Worm (Caenorhabditis elegans) whole organism, young adult: ENCODE results near the gene T02H6.7.
A peak's percentile ranks its signal among the peaks of the same experiment; 100 is the strongest.
"Not testable (repeated sequence)": the region's sequence is repeated elsewhere in the genome, so short reads cannot be mapped to it uniquely, and the experiment has no call there.

Experiments used
- C06A6.2 ChIP-seq: fragments of 200-800 bp; sonication (Bioruptor generic); conservative IDR thresholded peaks from 2 replicates; pipeline ENCODE4 v1.3.6; 2022; ENCODE audit warnings: missing genetic modification characterization, missing compliant biosample characterization
- F37B4.10 ChIP-seq: fragments of 200-800 bp; sonication (Bioruptor generic); IDR thresholded peaks from 2 replicates; pipeline ENCODE4 v1.3.6; 2022; ENCODE audit warnings: missing genetic modification characterization, missing compliant biosample characterization
- Y79H2A.3 ChIP-seq: fragments of 200-800 bp; sonication (Bioruptor generic); conservative IDR thresholded peaks from 2 replicates; pipeline ENCODE4 v1.3.6; 2022; ENCODE audit warnings: missing genetic modification reagents, missing genetic modification characterization, missing compliant biosample characterization
- ama-1 ChIP-seq, 3 experiments: fragments of 150-350 bp in 1 of 3; sonication (generic microtip) in 2 of 3; optimal IDR thresholded peaks; 2 replicates each; lab custom pipeline; 2014 to 2018; ENCODE audit warnings: missing biosample characterization in 2 of 3, missing genetic modification characterization in 2 of 3, missing genetic modification reagents in 2 of 3
- atf-7 ChIP-seq: sonication (generic microtip); optimal IDR thresholded peaks from 2 replicates; lab custom pipeline; 2017; ENCODE audit warnings: mild to moderate bottlenecking, missing genetic modification characterization, missing compliant biosample characterization
- ceh-27 ChIP-seq: fragments of 200-800 bp; sonication (Bioruptor generic); optimal IDR thresholded peaks from 2 replicates; lab custom pipeline; 2018; ENCODE audit warnings: mild to moderate bottlenecking, missing genetic modification characterization, moderate library complexity, missing compliant biosample characterization
- ceh-91 ChIP-seq: fragments of 200-800 bp; sonication (Bioruptor generic); IDR thresholded peaks from 2 replicates; pipeline ENCODE4 v1.3.6; 2022; ENCODE audit warnings: missing genetic modification reagents, missing genetic modification characterization, missing compliant biosample characterization
- lin-35 ChIP-seq, 3 experiments: fragments of 150-350 bp in 2 of 3; sonication (generic microtip) in 1 of 3; optimal IDR thresholded peaks; 2 replicates each; lab custom pipeline; 2014 to 2018; ENCODE audit warnings: missing biosample characterization in 3 of 3, missing genetic modification characterization in 3 of 3, missing genetic modification reagents in 3 of 3
- mes-4 ChIP-seq: sonication (generic microtip); optimal IDR thresholded peaks from 2 replicates; lab custom pipeline; 2016; ENCODE audit warnings: missing genotype, missing genetic modification characterization, missing compliant biosample characterization
- nfyb-1 ChIP-seq: fragments of 200-800 bp; sonication (Bioruptor generic); IDR thresholded peaks from 2 replicates; pipeline ENCODE4 v1.3.6; 2022; ENCODE audit warnings: missing genetic modification reagents, missing genetic modification characterization, missing compliant biosample characterization
- unc-130 ChIP-seq: sonication (generic microtip); optimal IDR thresholded peaks from 2 replicates; lab custom pipeline; 2016; ENCODE audit warnings: missing genetic modification reagents, missing genetic modification characterization, missing compliant biosample characterization
- ztf-18 ChIP-seq: sonication (generic microtip); optimal IDR thresholded peaks from 2 replicates; lab custom pipeline; 2016; ENCODE audit warnings: missing genotype, mild to moderate bottlenecking, missing genetic modification characterization, missing compliant biosample characterization

ce11 chrII:698453-698852 lies 16.0 kb downstream of the T02H6.7 start:
- TF ChIP-seq ceh-91 (GFP tag; lab: Robert Waterston, UW) (peak; percentile 44), F37B4.10 (GFP tag; lab: Robert Waterston, UW) (0 out of 2 replicates have a peak, but pooled peaks have one; percentile 44)
- TF ChIP-seq atf-7 (tag; lab: Kevin White, UChicago); mes-4 (tag; lab: Kevin White, UChicago); Y79H2A.3 (GFP tag; lab: Robert Waterston, UW); ama-1 (optimal IDR thresholded peaks at IDR 0.05; lab: Kevin White, UChicago); ama-1 (GFP tag; optimal IDR thresholded peaks at IDR 0.05; lab: Kevin White, UChicago); nfyb-1 (GFP tag; lab: Robert Waterston, UW); ceh-27 (GFP tag; lab: Kevin White, UChicago); ztf-18; lin-35 (GFP tag; optimal IDR thresholded peaks at IDR 0.05; lab: Kevin White, UChicago); unc-130; C06A6.2 (GFP tag; lab: Robert Waterston, UW): not testable (repeated sequence)
